Worm (Caenorhabditis elegans): ENCODE results near the gene nhr-20.

The nhr-20 gene

ce11 chrIII:4209188-4209587 lies 23.8 kb downstream of the nhr-20 start, which contains the start of gene phlp-2:
Gene phlp-2 (plus strand): TSS chrIII:4209488.
- no peak for TF ChIP-seq unc-62 (GFP tag; optimal IDR thresholded peaks at IDR 0.05)

ce11 chrIII:4208210-4208609 lies 24.8 kb downstream of the nhr-20 start:
- TF ChIP-seq unc-62 (GFP tag; optimal IDR thresholded peaks at IDR 0.05), result no peak

- TF ChIP-seq unc-62 (GFP tag; optimal IDR thresholded peaks at IDR 0.05), result no peak
These were observed 27.2 kb downstream of the nhr-20 start, which contains the start of gene R74.8 for ce11 chrIII:4205751-4206327. Gene R74.8 (plus strand): TSS chrIII:4206277.

ce11 chrIII:4204964-4205363 lies 28.1 kb downstream of the nhr-20 start:
- no peak for TF ChIP-seq unc-62 (GFP tag; optimal IDR thresholded peaks at IDR 0.05)

ce11 chrIII:4204072-4204471 lies 28.9 kb downstream of the nhr-20 start, which contains the start of the genes pelo-1 and R74.7:
Gene pelo-1 (minus strand): TSS chrIII:4204222.
Gene R74.7 (plus strand): TSS chrIII:4204429.
- no peak for TF ChIP-seq unc-62 (GFP tag; optimal IDR thresholded peaks at IDR 0.05)

- no peak for TF ChIP-seq unc-62 (GFP tag; optimal IDR thresholded peaks at IDR 0.05)
These were observed 36.0 kb downstream of the nhr-20 start, which contains the start of gene asd-1 for ce11 chrIII:4196988-4197384. Gene asd-1 (plus strand): TSS chrIII:4197285.

ce11 chrIII:4196301-4196987 lies 36.6 kb downstream of the nhr-20 start:
- TF ChIP-seq unc-62 (GFP tag; optimal IDR thresholded peaks at IDR 0.05), result no peak

- TF ChIP-seq unc-62 (GFP tag; optimal IDR thresholded peaks at IDR 0.05), result no peak
These were observed 37.6 kb downstream of the nhr-20 start for ce11 chrIII:4195306-4196008.

ce11 chrIII:4194349-4195110 lies 38.5 kb downstream of the nhr-20 start:
- no peak for TF ChIP-seq unc-62 (GFP tag; optimal IDR thresholded peaks at IDR 0.05)

ce11 chrIII:4193659-4194103 lies 39.3 kb downstream of the nhr-20 start, which contains the start of gene xbp-1:
Gene xbp-1 (plus strand): TSS chrIII:4193809.
- TF ChIP-seq unc-62 (GFP tag; optimal IDR thresholded peaks at IDR 0.05), result no peak

ce11 chrIII:4191091-4191638 lies 41.9 kb downstream of the nhr-20 start, which contains the start of gene dnj-16:
Gene dnj-16 (plus strand): TSS chrIII:4191141.
- TF ChIP-seq unc-62 (GFP tag; optimal IDR thresholded peaks at IDR 0.05), result no peak

ce11 chrIII:4190241-4190640 lies 42.8 kb downstream of the nhr-20 start, which contains the start of gene spp-28:
Gene spp-28 (minus strand): TSS chrIII:4190341.
- no peak for TF ChIP-seq unc-62 (GFP tag; optimal IDR thresholded peaks at IDR 0.05)

ce11 chrIII:4189602-4190001 lies 43.4 kb downstream of the nhr-20 start:
- no peak for TF ChIP-seq unc-62 (GFP tag; optimal IDR thresholded peaks at IDR 0.05)

ce11 chrIII:4187845-4188244 lies 45.2 kb downstream of the nhr-20 start, which contains the start of gene R74.2:
Gene R74.2 (plus strand): TSS chrIII:4188160.
- no peak for TF ChIP-seq unc-62 (GFP tag; optimal IDR thresholded peaks at IDR 0.05)

ce11 chrIII:4186751-4187309 lies 46.2 kb downstream of the nhr-20 start, which contains the start of gene lars-1:
Gene lars-1 (minus strand): TSS chrIII:4186801.
- no peak for TF ChIP-seq unc-62 (GFP tag; optimal IDR thresholded peaks at IDR 0.05)

Measured in whole organism, dauer.